Worm (Caenorhabditis elegans): ENCODE measurements around the gene hpr-9.

ce11 chrIII:10666640-10667039 lies 45.3 kb downstream of the hpr-9 start:
- TF ChIP-seq die-1 (tag; optimal IDR thresholded peaks at IDR 0.05) = no peak
- TF ChIP-seq unc-130 (GFP tag; optimal IDR thresholded peaks at IDR 0.05) = no peak
- no peak for TF ChIP-seq ama-1 (optimal IDR thresholded peaks at IDR 0.05)
- no peak for TF ChIP-seq ama-1 (GFP tag; optimal IDR thresholded peaks at IDR 0.05)
- no peak for TF ChIP-seq pha-4 (tag; optimal IDR thresholded peaks at IDR 0.05)
- no peak for TF ChIP-seq lag-1 (GFP tag; IDR thresholded peaks at IDR 0.05)
- TF ChIP-seq ztf-3 (GFP tag; optimal IDR thresholded peaks at IDR 0.05) = no peak
- TF ChIP-seq madf-8 (GFP tag; conservative IDR thresholded peaks at IDR 0.05) = no peak
- TF ChIP-seq pbrm-1 (GFP tag; IDR thresholded peaks at IDR 0.05) = no peak
- no peak for TF ChIP-seq nhr-27 (tag; optimal IDR thresholded peaks at IDR 0.05)
- no peak for TF ChIP-seq him-1 (tag; optimal IDR thresholded peaks at IDR 0.05)
- no peak for TF ChIP-seq cebp-2 (GFP tag; IDR thresholded peaks at IDR 0.05)
- no peak for TF ChIP-seq repo-1 (tag; optimal IDR thresholded peaks at IDR 0.05)
- no peak for TF ChIP-seq nhr-179 (tag; optimal IDR thresholded peaks at IDR 0.05)
